Fruit fly (Drosophila melanogaster) whole organism, prepupa: ENCODE results near the gene Tet.

Source experiments
- CG11294 ChIP-seq: fragments of 200-800 bp; sonication (Bioruptor generic); IDR thresholded peaks from 2 replicates; pipeline ENCODE4 v1.3.6; 2022; ENCODE audit warnings: missing biosample characterization, missing genetic modification characterization
- Sox14 ChIP-seq: fragments of 200-800 bp; sonication (Bioruptor generic); optimal IDR thresholded peaks from 3 replicates; lab custom pipeline; 2016; ENCODE audit warnings: missing biosample characterization, missing genetic modification characterization

dm6 chr3L:2801376-2801775 lies 77.6 kb downstream of the Tet start:
- TF ChIP-seq CG11294 (no peak), Sox14 (GFP tag; lab: Kevin White, UChicago) (no peak)
